Worm (Caenorhabditis elegans) whole organism, early embryonic: ENCODE results near the gene emc-6.

Experiments used
- B0310.2 ChIP-seq: sonication (generic microtip); optimal IDR thresholded peaks from 2 replicates; lab custom pipeline; 2016; ENCODE audit warnings: mild to moderate bottlenecking, missing genetic modification characterization, missing compliant biosample characterization
- F13C5.2 ChIP-seq: sonication (generic microtip); optimal IDR thresholded peaks from 2 replicates; lab custom pipeline; 2017; ENCODE audit warnings: mild to moderate bottlenecking, missing genetic modification characterization, inconsistent platforms, missing compliant biosample characterization
- aly-1 ChIP-seq: sonication (generic microtip); optimal IDR thresholded peaks from 2 replicates; lab custom pipeline; 2016; ENCODE audit warnings: missing genetic modification characterization, missing compliant biosample characterization
- ama-1 ChIP-seq: fragments of 150-350 bp; optimal IDR thresholded peaks from 2 replicates; lab custom pipeline; 2014
- ceh-13 ChIP-seq: fragments of 200-800 bp; sonication (Bioruptor generic); optimal IDR thresholded peaks from 2 replicates; lab custom pipeline; 2018; ENCODE audit warnings: mild to moderate bottlenecking, missing genetic modification characterization, missing compliant biosample characterization
- ceh-36 ChIP-seq: sonication (generic microtip); optimal IDR thresholded peaks from 2 replicates; lab custom pipeline; 2016; ENCODE audit warnings: missing genetic modification characterization, inconsistent platforms, missing compliant biosample characterization
- ets-7 ChIP-seq: sonication (generic microtip); optimal IDR thresholded peaks from 2 replicates; lab custom pipeline; 2016; ENCODE audit warnings: missing genotype, missing genetic modification characterization, missing compliant biosample characterization
- flt-1 ChIP-seq: fragments of 200-800 bp; sonication (Bioruptor generic); IDR thresholded peaks from 2 replicates; pipeline ENCODE4 v1.3.6; 2022; ENCODE audit warnings: missing genetic modification characterization, missing compliant biosample characterization
- hmbx-1 ChIP-seq: sonication (generic microtip); optimal IDR thresholded peaks from 2 replicates; lab custom pipeline; 2016; ENCODE audit warnings: mild to moderate bottlenecking, missing genetic modification characterization, missing compliant biosample characterization
- hmg-4 ChIP-seq: fragments of 200-800 bp; sonication (Bioruptor generic); optimal IDR thresholded peaks from 2 replicates; lab custom pipeline; 2018; ENCODE audit warnings: mild to moderate bottlenecking, missing genetic modification characterization, missing compliant biosample characterization
- hnd-1 ChIP-seq: sonication (generic microtip); optimal IDR thresholded peaks from 2 replicates; lab custom pipeline; 2016; ENCODE audit warnings: missing genetic modification characterization, missing compliant biosample characterization
- pes-1 ChIP-seq: fragments of 200-800 bp; sonication (Bioruptor generic); IDR thresholded peaks from 2 replicates; pipeline ENCODE4 v1.3.6; 2022; ENCODE audit warnings: missing genetic modification reagents, missing genetic modification characterization, missing compliant biosample characterization
- scrt-1 ChIP-seq: fragments of 200-800 bp; sonication (Bioruptor generic); IDR thresholded peaks from 2 replicates; pipeline ENCODE4 v1.3.6; 2022; ENCODE audit warnings: missing genetic modification characterization, missing compliant biosample characterization
- sea-1 ChIP-seq: fragments of 200-800 bp; sonication (Bioruptor generic); conservative IDR thresholded peaks from 2 replicates; pipeline ENCODE4 v1.3.6; 2022; ENCODE audit warnings: missing genetic modification characterization, missing compliant biosample characterization
- tbx-11 ChIP-seq: fragments of 200-800 bp; sonication (Bioruptor generic); IDR thresholded peaks from 2 replicates; pipeline ENCODE4 v1.3.6; 2022; ENCODE audit warnings: missing genetic modification characterization, missing compliant biosample characterization
- tbx-37 ChIP-seq: fragments of 200-800 bp; sonication (Bioruptor generic); conservative IDR thresholded peaks from 2 replicates; pipeline ENCODE4 v1.3.6; 2022; ENCODE audit warnings: missing genetic modification reagents, missing genetic modification characterization, missing compliant biosample characterization
- tra-4 ChIP-seq: sonication (generic microtip); optimal IDR thresholded peaks from 2 replicates; lab custom pipeline; 2017; ENCODE audit warnings: missing genetic modification characterization, missing compliant biosample characterization

Gene emc-6

ce11 chrIV:7709701-7710100, at the start of gene emc-6, which contains the start of the genes mrpl-1 and mrps-24:
TSS of gene emc-6 (minus strand) at chrIV:7709736.
TSS of gene mrpl-1 (minus strand) at chrIV:7709701.
TSS of gene mrps-24 (plus strand) at chrIV:7710045.
- TF ChIP-seq tbx-11 (GFP tag; lab: Robert Waterston, UW): no peak
- TF ChIP-seq F13C5.2 (tag; lab: Kevin White, UChicago): peak; percentile 27
- TF ChIP-seq hmg-4 (GFP tag; lab: Kevin White, UChicago): no peak
- TF ChIP-seq scrt-1 (GFP tag; lab: Robert Waterston, UW): no peak
- no peak for TF ChIP-seq tra-4
- no peak for TF ChIP-seq ama-1 (lab: Kevin White, UChicago)

ce11 chrIV:7757245-7757644, 47.7 kb upstream of the emc-6 start, which contains the start of gene C46A5.4:
TSS of gene C46A5.4 (minus strand) at chrIV:7757345.
- TF ChIP-seq flt-1 (GFP tag; lab: Robert Waterston, UW) (no peak), tra-4 (no peak), ets-7 (tag; lab: Kevin White, UChicago) (no peak)

ce11 chrIV:7754114-7754513, 44.6 kb upstream of the emc-6 start:
- TF ChIP-seq sea-1 (GFP tag; lab: Robert Waterston, UW) (no peak), aly-1 (tag; lab: Kevin White, UChicago) (no peak), ama-1 (lab: Kevin White, UChicago) (no peak), pes-1 (GFP tag; lab: Robert Waterston, UW) (no peak), hnd-1 (tag; lab: Kevin White, UChicago) (no peak), flt-1 (GFP tag; lab: Robert Waterston, UW) (no peak), scrt-1 (GFP tag; lab: Robert Waterston, UW) (no peak), ets-7 (tag; lab: Kevin White, UChicago) (no peak), hmbx-1 (no peak), ceh-36 (tag; lab: Kevin White, UChicago) (no peak), hmg-4 (GFP tag; lab: Kevin White, UChicago) (no peak), tbx-11 (GFP tag; lab: Robert Waterston, UW) (no peak), tbx-37 (GFP tag; lab: Robert Waterston, UW) (no peak), tra-4 (no peak), F13C5.2 (tag; lab: Kevin White, UChicago) (no peak), ceh-13 (GFP tag; lab: Kevin White, UChicago) (no peak), B0310.2 (tag; lab: Kevin White, UChicago) (no peak)

- no peak for TF ChIP-seq hmg-4 (GFP tag; lab: Kevin White, UChicago)
- TF ChIP-seq scrt-1 (GFP tag; lab: Robert Waterston, UW): no peak
- no peak for TF ChIP-seq ama-1 (lab: Kevin White, UChicago)
- no peak for TF ChIP-seq aly-1 (tag; lab: Kevin White, UChicago)
- TF ChIP-seq ets-7 (tag; lab: Kevin White, UChicago): no peak
- TF ChIP-seq tbx-37 (GFP tag; lab: Robert Waterston, UW): no peak
- no peak for TF ChIP-seq hmbx-1
- no peak for TF ChIP-seq B0310.2 (tag; lab: Kevin White, UChicago)
- no peak for TF ChIP-seq flt-1 (GFP tag; lab: Robert Waterston, UW)
- TF ChIP-seq ceh-36 (tag; lab: Kevin White, UChicago): no peak
Measured at ce11 chrIV:7753108-7753507, 43.6 kb upstream of the emc-6 start, which contains the start of gene col-14. TSS of gene col-14 (plus strand) at chrIV:7753408.

ce11 chrIV:7747838-7748237, 38.3 kb upstream of the emc-6 start, which contains the start of gene klo-1:
TSS of gene klo-1 (minus strand) at chrIV:7748225.
- TF ChIP-seq F13C5.2 (tag; lab: Kevin White, UChicago) (no peak), ets-7 (tag; lab: Kevin White, UChicago) (no peak), ceh-13 (GFP tag; lab: Kevin White, UChicago) (no peak), flt-1 (GFP tag; lab: Robert Waterston, UW) (no peak), scrt-1 (GFP tag; lab: Robert Waterston, UW) (no peak), tbx-11 (GFP tag; lab: Robert Waterston, UW) (no peak), pes-1 (GFP tag; lab: Robert Waterston, UW) (no peak)

- TF ChIP-seq tra-4 (no peak), aly-1 (tag; lab: Kevin White, UChicago) (no peak), tbx-37 (GFP tag; lab: Robert Waterston, UW) (no peak), ceh-13 (GFP tag; lab: Kevin White, UChicago) (no peak), ceh-36 (tag; lab: Kevin White, UChicago) (no peak), ama-1 (lab: Kevin White, UChicago) (no peak), hnd-1 (tag; lab: Kevin White, UChicago) (no peak), pes-1 (GFP tag; lab: Robert Waterston, UW) (no peak), tbx-11 (GFP tag; lab: Robert Waterston, UW) (no peak), B0310.2 (tag; lab: Kevin White, UChicago) (no peak), flt-1 (GFP tag; lab: Robert Waterston, UW) (no peak)
Measured at ce11 chrIV:7743539-7743938, 34.0 kb upstream of the emc-6 start, which contains the start of gene npr-35. TSS of gene npr-35 (plus strand) at chrIV:7743839.

ce11 chrIV:7736616-7737015, 27.1 kb upstream of the emc-6 start:
- TF ChIP-seq hmbx-1: no peak
- TF ChIP-seq scrt-1 (GFP tag; lab: Robert Waterston, UW): no peak
- no peak for TF ChIP-seq flt-1 (GFP tag; lab: Robert Waterston, UW)
- no peak for TF ChIP-seq ceh-36 (tag; lab: Kevin White, UChicago)

- no peak for TF ChIP-seq scrt-1 (GFP tag; lab: Robert Waterston, UW)
- no peak for TF ChIP-seq tbx-11 (GFP tag; lab: Robert Waterston, UW)
- no peak for TF ChIP-seq sea-1 (GFP tag; lab: Robert Waterston, UW)
- no peak for TF ChIP-seq hnd-1 (tag; lab: Kevin White, UChicago)
- TF ChIP-seq tra-4: no peak
- TF ChIP-seq flt-1 (GFP tag; lab: Robert Waterston, UW): no peak
- no peak for TF ChIP-seq F13C5.2 (tag; lab: Kevin White, UChicago)
- TF ChIP-seq ets-7 (tag; lab: Kevin White, UChicago): no peak
- TF ChIP-seq tbx-37 (GFP tag; lab: Robert Waterston, UW): no peak
- TF ChIP-seq pes-1 (GFP tag; lab: Robert Waterston, UW): no peak
- TF ChIP-seq ceh-13 (GFP tag; lab: Kevin White, UChicago): no peak
- no peak for TF ChIP-seq hmbx-1
- TF ChIP-seq B0310.2 (tag; lab: Kevin White, UChicago): no peak
- TF ChIP-seq ceh-36 (tag; lab: Kevin White, UChicago): no peak
- TF ChIP-seq hmg-4 (GFP tag; lab: Kevin White, UChicago): no peak
Measured at ce11 chrIV:7734619-7735018, 25.1 kb upstream of the emc-6 start, which contains the start of gene clx-1. TSS of gene clx-1 (plus strand) at chrIV:7734648.
